Fruit fly (Drosophila melanogaster) whole organism, embryonic: Measurements from ENCODE around the gene morgue.

Experiments
- Abd-B ChIP-seq: fragments of 200-800 bp; sonication (Bioruptor generic); optimal IDR thresholded peaks from 2 replicates; lab custom pipeline; 2018; ENCODE audit warnings: missing biosample characterization, mild to moderate bottlenecking, missing genetic modification characterization, moderate library complexity
- Atf3 ChIP-seq: fragments of 200-800 bp; sonication (Bioruptor generic); optimal IDR thresholded peaks from 3 replicates; lab custom pipeline; 2016; ENCODE audit warnings: missing biosample characterization, missing genetic modification characterization
- CG11085 ChIP-seq: fragments of 200-800 bp; sonication (Bioruptor generic); IDR thresholded peaks from 2 replicates; pipeline ENCODE4 v1.3.6; 2022; ENCODE audit warnings: missing biosample characterization, missing genetic modification characterization
- CG11695 ChIP-seq: fragments of 200-800 bp; sonication (Bioruptor generic); IDR thresholded peaks from 3 replicates; pipeline ENCODE4 v1.3.6; 2022; ENCODE audit warnings: missing biosample characterization, missing genetic modification characterization
- CG12659 ChIP-seq: fragments of 200-800 bp; sonication (Bioruptor generic); optimal IDR thresholded peaks from 3 replicates; lab custom pipeline; 2017; ENCODE audit warnings: mild to moderate bottlenecking, missing biosample characterization, missing genetic modification reagents, missing genetic modification characterization
- CG12942 ChIP-seq: fragments of 200-800 bp; sonication (Bioruptor generic); optimal IDR thresholded peaks from 3 replicates; lab custom pipeline; 2016; ENCODE audit warnings: missing biosample characterization, missing genetic modification characterization
- CG13624 ChIP-seq: fragments of 200-800 bp; sonication (Bioruptor generic); optimal IDR thresholded peaks from 2 replicates; lab custom pipeline; 2016; ENCODE audit warnings: missing biosample characterization, missing genetic modification characterization
- CG15073 ChIP-seq: fragments of 200-800 bp; sonication (Bioruptor generic); optimal IDR thresholded peaks from 2 replicates; lab custom pipeline; 2016; ENCODE audit warnings: missing biosample characterization, missing genetic modification characterization
- CG17829 ChIP-seq: fragments of 200-800 bp; optimal IDR thresholded peaks from 2 replicates; lab custom pipeline; 2019; ENCODE audit warnings: missing biosample characterization, mild to moderate bottlenecking, missing genetic modification characterization, moderate library complexity
- CG18011 ChIP-seq: fragments of 200-800 bp; sonication (Bioruptor generic); optimal IDR thresholded peaks from 2 replicates; lab custom pipeline; 2017; ENCODE audit warnings: missing biosample characterization, missing genetic modification characterization, mild to moderate bottlenecking, moderate library complexity, missing genotype
- CG18764 ChIP-seq: fragments of 200-800 bp; sonication (Bioruptor generic); optimal IDR thresholded peaks from 3 replicates; lab custom pipeline; 2016; ENCODE audit warnings: missing biosample characterization, missing genetic modification characterization
- CG30020 ChIP-seq: fragments of 200-800 bp; optimal IDR thresholded peaks from 2 replicates; lab custom pipeline; 2019; ENCODE audit warnings: missing biosample characterization, mild to moderate bottlenecking, missing genetic modification characterization, moderate library complexity
- CG4328 ChIP-seq: fragments of 200-800 bp; sonication (Bioruptor generic); optimal IDR thresholded peaks from 3 replicates; lab custom pipeline; 2017; ENCODE audit warnings: missing biosample characterization, missing genetic modification reagents, missing genetic modification characterization
- CG4424 ChIP-seq: fragments of 200-800 bp; sonication (Bioruptor generic); optimal IDR thresholded peaks from 3 replicates; lab custom pipeline; 2016; ENCODE audit warnings: missing biosample characterization, missing genetic modification characterization
- CG7963 ChIP-seq: fragments of 200-800 bp; sonication (Bioruptor generic); IDR thresholded peaks from 3 replicates; pipeline ENCODE4 v1.3.6; 2022; ENCODE audit warnings: missing biosample characterization, missing genetic modification characterization; ENCODE audit not compliant: partially characterized antibody
- CG8478 ChIP-seq: fragments of >200 bp; optimal IDR thresholded peaks from 2 replicates; lab custom pipeline; 2018
- CG9437 ChIP-seq: fragments of 200-800 bp; sonication (Bioruptor generic); optimal IDR thresholded peaks from 2 replicates; lab custom pipeline; 2018; ENCODE audit warnings: missing biosample characterization, mild to moderate bottlenecking, missing genetic modification characterization
- D19B ChIP-seq: fragments of 200-800 bp; sonication (Bioruptor generic); optimal IDR thresholded peaks from 2 replicates; lab custom pipeline; 2017; ENCODE audit warnings: missing biosample characterization, mild to moderate bottlenecking, missing genetic modification characterization
- Dad ChIP-seq: fragments of 200-800 bp; sonication (Bioruptor generic); optimal IDR thresholded peaks from 3 replicates; lab custom pipeline; 2016; ENCODE audit warnings: missing biosample characterization, missing genetic modification characterization
- Dfd ChIP-seq, 2 experiments: fragments of >200 bp; optimal IDR thresholded peaks; 2 replicates each; lab custom pipeline; 2017; ENCODE audit warnings: missing biosample characterization in 2 of 2, missing genetic modification characterization in 2 of 2
- Fer2 ChIP-seq: fragments of 200-800 bp; sonication (Bioruptor generic); optimal IDR thresholded peaks from 2 replicates; lab custom pipeline; 2018; ENCODE audit warnings: missing biosample characterization, mild to moderate bottlenecking, missing genetic modification characterization, moderate library complexity
- H2.0 ChIP-seq: fragments of 200-800 bp; sonication (Bioruptor generic); IDR thresholded peaks from 2 replicates; pipeline ENCODE4 v1.3.6; 2022; ENCODE audit warnings: missing biosample characterization, missing genetic modification characterization
- Max ChIP-seq: fragments of 200-800 bp; sonication (Bioruptor generic); optimal IDR thresholded peaks from 2 replicates; lab custom pipeline; 2016; ENCODE audit warnings: missing biosample characterization, mild to moderate bottlenecking, missing genetic modification characterization
- NC2β ChIP-seq: fragments of 200-800 bp; sonication (Bioruptor generic); optimal IDR thresholded peaks from 2 replicates; lab custom pipeline; 2016; ENCODE audit warnings: missing biosample characterization, missing genetic modification characterization
- Scr ChIP-seq: fragments of 200-800 bp; sonication (Bioruptor generic); IDR thresholded peaks from 2 replicates; pipeline ENCODE4 v1.3.6; 2022; ENCODE audit warnings: missing biosample characterization, missing genetic modification characterization; ENCODE audit not compliant: partially characterized antibody
- Sox102F ChIP-seq: fragments of 200-800 bp; sonication (Bioruptor generic); optimal IDR thresholded peaks from 2 replicates; lab custom pipeline; 2018; ENCODE audit warnings: missing biosample characterization, mild to moderate bottlenecking, missing genetic modification characterization, moderate library complexity
- Usf ChIP-seq: fragments of 200-800 bp; sonication (Bioruptor generic); optimal IDR thresholded peaks from 2 replicates; lab custom pipeline; 2017; ENCODE audit warnings: missing genotype, missing biosample characterization, missing genetic modification characterization
- abd-A ChIP-seq: fragments of 200-800 bp; sonication (Bioruptor generic); optimal IDR thresholded peaks from 3 replicates; lab custom pipeline; 2019; ENCODE audit warnings: missing biosample characterization, mild to moderate bottlenecking, missing genetic modification characterization, moderate library complexity
- ara ChIP-seq: fragments of 200-800 bp; sonication (Bioruptor generic); IDR thresholded peaks from 2 replicates; pipeline ENCODE4 v1.3.6; 2022; ENCODE audit warnings: missing biosample characterization, missing genetic modification characterization
- br ChIP-seq: fragments of >200 bp; optimal IDR thresholded peaks from 2 replicates; lab custom pipeline; 2017
- caup ChIP-seq: fragments of 200-800 bp; sonication (Bioruptor generic); optimal IDR thresholded peaks from 3 replicates; lab custom pipeline; 2017; ENCODE audit warnings: missing biosample characterization, mild to moderate bottlenecking, missing genetic modification characterization, moderate library complexity; ENCODE audit not compliant: severe bottlenecking
- crol ChIP-seq: fragments of 200-800 bp; sonication (Bioruptor generic); IDR thresholded peaks from 2 replicates; pipeline ENCODE4 v1.3.6; 2022; ENCODE audit warnings: missing biosample characterization, missing genetic modification characterization
- danr ChIP-seq: fragments of 200-800 bp; sonication (Bioruptor generic); IDR thresholded peaks from 2 replicates; pipeline ENCODE4 v1.3.6; 2022; ENCODE audit warnings: missing biosample characterization, missing genetic modification characterization
- dm ChIP-seq: fragments of 200-800 bp; sonication (Bioruptor generic); optimal IDR thresholded peaks from 3 replicates; lab custom pipeline; 2016; ENCODE audit warnings: missing biosample characterization, missing genetic modification characterization
- eve ChIP-seq, 2 experiments: fragments of >200 bp; optimal IDR thresholded peaks; 2 replicates each; lab custom pipeline; 2017; ENCODE audit warnings: missing biosample characterization in 2 of 2, missing genetic modification characterization in 2 of 2
- gsb ChIP-seq: fragments of 200-800 bp; sonication (Bioruptor generic); IDR thresholded peaks from 2 replicates; pipeline ENCODE4 v1.3.6; 2022; ENCODE audit warnings: missing biosample characterization, missing genetic modification characterization
- hth ChIP-seq: fragments of >200 bp; optimal IDR thresholded peaks from 2 replicates; lab custom pipeline; 2017; ENCODE audit warnings: inconsistent platforms
- luna ChIP-seq: fragments of 200-800 bp; sonication (Bioruptor generic); optimal IDR thresholded peaks from 2 replicates; lab custom pipeline; 2016; ENCODE audit warnings: missing biosample characterization, missing genetic modification characterization
- mld ChIP-seq: fragments of 200-800 bp; sonication (Bioruptor generic); IDR thresholded peaks from 3 replicates; pipeline ENCODE4 v1.3.6; 2022; ENCODE audit warnings: missing biosample characterization, missing genetic modification characterization; ENCODE audit not compliant: partially characterized antibody
- nerfin-1 ChIP-seq: fragments of 200-800 bp; sonication (Bioruptor generic); optimal IDR thresholded peaks from 3 replicates; lab custom pipeline; 2019; ENCODE audit warnings: missing biosample characterization, mild to moderate bottlenecking, missing genetic modification characterization, moderate library complexity
- nerfin-2 ChIP-seq: fragments of 200-800 bp; sonication (Bioruptor generic); IDR thresholded peaks from 2 replicates; pipeline ENCODE4 v1.3.6; 2022; ENCODE audit warnings: missing biosample characterization, missing genetic modification characterization; ENCODE audit not compliant: partially characterized antibody
- nom ChIP-seq: fragments of 200-800 bp; sonication (Bioruptor generic); optimal IDR thresholded peaks from 2 replicates; lab custom pipeline; 2017; ENCODE audit warnings: missing biosample characterization, missing genetic modification characterization, mild to moderate bottlenecking, moderate library complexity, missing genetic modification reagents
- pum ChIP-seq: fragments of 200-800 bp; sonication (Bioruptor generic); optimal IDR thresholded peaks from 2 replicates; lab custom pipeline; 2016; ENCODE audit warnings: missing biosample characterization, missing genetic modification characterization
- scrt ChIP-seq: fragments of 200-800 bp; sonication (Bioruptor generic); optimal IDR thresholded peaks from 2 replicates; lab custom pipeline; 2018; ENCODE audit warnings: missing biosample characterization, mild to moderate bottlenecking, missing genetic modification characterization, moderate library complexity
- slou ChIP-seq: fragments of 200-800 bp; sonication (Bioruptor generic); optimal IDR thresholded peaks from 3 replicates; lab custom pipeline; 2016; ENCODE audit warnings: missing biosample characterization, missing genetic modification characterization
- ssp ChIP-seq: fragments of 200-800 bp; sonication (Bioruptor generic); IDR thresholded peaks from 2 replicates; pipeline ENCODE4 v1.3.6; 2022; ENCODE audit warnings: missing biosample characterization, missing genetic modification characterization
- tgo ChIP-seq: fragments of 200-800 bp; sonication (Bioruptor generic); IDR thresholded peaks from 3 replicates; pipeline ENCODE4 v1.3.6; 2022; ENCODE audit warnings: missing biosample characterization, missing genetic modification characterization
- tio ChIP-seq: fragments of 200-800 bp; sonication (Bioruptor generic); optimal IDR thresholded peaks from 2 replicates; lab custom pipeline; 2017; ENCODE audit warnings: missing biosample characterization, missing genetic modification characterization, inconsistent platforms
- z ChIP-seq: fragments of 200-800 bp; sonication (Bioruptor generic); IDR thresholded peaks from 3 replicates; pipeline ENCODE4 v1.3.6; 2022; ENCODE audit warnings: missing biosample characterization, missing genetic modification characterization

The morgue gene

dm6 chr2L:4458119-4459056, 13.9 kb upstream of the morgue start, which contains the start of gene RpL27A (continued):
- TF ChIP-seq CG18011 (GFP tag; lab: Kevin White, UChicago) (peak; percentile 67), pum (GFP tag; lab: Kevin White, UChicago) (peak; percentile 4), Fer2 (peak; percentile 30), CG11085 (GFP tag; lab: Robert Waterston, UW) (peak; percentile 80), CG17829 (tag; lab: Kevin White, UChicago) (peak; percentile 60), slou (GFP tag; lab: Kevin White, UChicago) (peak; percentile 63), Dfd (GFP tag; optimal IDR thresholded peaks at IDR 0.05; lab: Kevin White, UChicago) (peak in 1 of 2 experiments; percentile 62), crol (GFP tag; lab: Robert Waterston, UW) (peak; percentile 48; the same call in 1 of the 2 replicates), luna (GFP tag; lab: Kevin White, UChicago) (peak; percentile 70), CG4328 (GFP tag; lab: Kevin White, UChicago) (peak; percentile 77), nerfin-1 (tag; lab: Kevin White, UChicago) (peak; percentile 63), tio (no peak), br (lab: Kevin White, UChicago) (no peak), Dad (GFP tag; lab: Kevin White, UChicago) (peak; percentile 45), Sox102F (GFP tag; lab: Kevin White, UChicago) (peak; percentile 76), CG12942 (peak; percentile 67), CG7963 (GFP tag; lab: Robert Waterston, UW) (no peak), CG4424 (GFP tag; lab: Kevin White, UChicago) (peak; percentile 69), CG11695 (GFP tag; lab: Robert Waterston, UW) (peak; percentile 41; the same call in 2 of the 3 replicates), D19B (GFP tag; lab: Kevin White, UChicago) (peak; percentile 47), CG18764 (GFP tag; lab: Kevin White, UChicago) (peak; percentile 62), ssp (peak; percentile 97), scrt (GFP tag; lab: Kevin White, UChicago) (peak; percentile 73), CG13624 (GFP tag; lab: Kevin White, UChicago) (peak; percentile 48), eve (GFP tag; optimal IDR thresholded peaks at IDR 0.05; lab: Kevin White, UChicago) (no peak), z (no peak), Atf3 (GFP tag; lab: Kevin White, UChicago) (peak; percentile 51), abd-A (tag; lab: Kevin White, UChicago) (no peak), danr (GFP tag; lab: Robert Waterston, UW) (no peak), Abd-B (GFP tag; lab: Kevin White, UChicago) (peak; percentile 47), CG8478 (lab: Kevin White, UChicago) (no peak), nom (peak; percentile 81), CG12659 (GFP tag; lab: Kevin White, UChicago) (peak; percentile 92), CG15073 (GFP tag; lab: Kevin White, UChicago) (no peak), ara (GFP tag; lab: Robert Waterston, UW) (peak; percentile 73), H2.0 (GFP tag; lab: Robert Waterston, UW) (peak; percentile 82), NC2β (GFP tag; lab: Kevin White, UChicago) (peak; percentile 92), Scr (GFP tag; lab: Robert Waterston, UW) (peak; percentile 57), gsb (peak; percentile 54), Usf (GFP tag; lab: Kevin White, UChicago) (peak; percentile 69), CG30020 (tag; lab: Kevin White, UChicago) (peak; percentile 94), tgo (GFP tag; lab: Robert Waterston, UW) (peak; percentile 69), mld (no peak), nerfin-2 (GFP tag; lab: Robert Waterston, UW) (no peak; the same call in 1 of the 2 replicates), hth (lab: Kevin White, UChicago) (no peak), Max (GFP tag; lab: Kevin White, UChicago) (peak; percentile 75), CG9437 (GFP tag; lab: Kevin White, UChicago) (peak; percentile 59), caup (GFP tag; lab: Kevin White, UChicago) (peak; percentile 94), dm (GFP tag; lab: Kevin White, UChicago) (peak; percentile 97)
